Worm (Caenorhabditis elegans): ENCODE data around the gene pkc-2.

Gene pkc-2

DNA sequence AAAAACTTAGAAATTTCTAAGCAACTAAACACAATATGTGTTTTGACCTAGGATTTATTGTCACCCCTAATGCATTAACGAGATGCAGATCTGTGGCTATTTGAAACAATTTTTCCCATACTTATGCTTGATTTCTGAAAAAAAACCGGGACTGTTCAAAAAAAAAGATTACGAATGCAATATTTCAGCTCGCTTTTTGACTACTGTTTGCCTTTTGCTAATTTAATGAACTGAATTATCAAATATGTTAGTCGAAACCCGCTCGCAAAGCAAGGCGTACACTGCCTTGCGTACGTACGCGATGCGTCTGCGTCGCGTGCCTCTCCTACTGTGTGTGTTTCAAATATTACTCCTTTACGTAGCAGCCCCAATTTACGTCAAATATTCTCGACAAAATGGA lies 22.4 kb downstream of the pkc-2 start, which contains the start of gene C23F12.4:
C23F12.4 (plus strand) TSS at position 301 of the 400 bp plus-strand sequence.
- TF ChIP-seq hmbx-1 (tag; optimal IDR thresholded peaks at IDR 0.05) (no peak), ceh-36 (tag; optimal IDR thresholded peaks at IDR 0.05) (no peak), hnd-1 (tag; optimal IDR thresholded peaks at IDR 0.05) (no peak), tbx-11 (GFP tag; IDR thresholded peaks at IDR 0.05) (no peak), F13C5.2 (tag; optimal IDR thresholded peaks at IDR 0.05) (no peak), aly-1 (tag; optimal IDR thresholded peaks at IDR 0.05) (no peak), hmg-4 (GFP tag; optimal IDR thresholded peaks at IDR 0.05) (no peak), pes-1 (GFP tag; IDR thresholded peaks at IDR 0.05) (no peak), ets-7 (tag; optimal IDR thresholded peaks at IDR 0.05) (no peak), ama-1 (optimal IDR thresholded peaks at IDR 0.05) (no peak), B0310.2 (tag; optimal IDR thresholded peaks at IDR 0.05) (no peak), flt-1 (GFP tag; IDR thresholded peaks at IDR 0.05) (no peak), tbx-37 (GFP tag; conservative IDR thresholded peaks at IDR 0.05) (no peak), tra-4 (tag; optimal IDR thresholded peaks at IDR 0.05) (no peak), scrt-1 (GFP tag; IDR thresholded peaks at IDR 0.05) (no peak), ceh-13 (GFP tag; optimal IDR thresholded peaks at IDR 0.05) (no peak), sea-1 (GFP tag; conservative IDR thresholded peaks at IDR 0.05) (no peak)

DNA sequence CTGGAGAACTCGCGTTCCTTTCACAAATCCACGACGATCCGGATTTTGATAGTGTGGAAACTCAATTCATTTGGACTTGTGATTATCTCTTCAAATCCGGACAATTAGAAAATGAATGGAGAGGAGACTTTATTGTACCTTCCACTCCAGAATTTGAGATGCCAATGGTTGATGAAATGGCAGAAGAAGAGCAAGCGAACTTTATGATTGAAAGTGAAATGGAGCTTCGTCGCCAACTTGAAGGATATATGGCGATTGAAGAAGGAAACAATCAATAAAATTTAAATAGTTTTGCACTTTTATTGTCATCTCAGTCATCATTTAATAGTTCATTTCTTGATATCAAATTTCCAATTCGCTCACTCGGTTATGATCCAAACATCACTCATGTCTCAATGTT lies 24.1 kb downstream of the pkc-2 start:
- TF ChIP-seq ets-7 (tag; optimal IDR thresholded peaks at IDR 0.05), result no peak
- TF ChIP-seq hnd-1 (tag; optimal IDR thresholded peaks at IDR 0.05), result no peak
- TF ChIP-seq ama-1 (optimal IDR thresholded peaks at IDR 0.05), result no peak
- no peak for TF ChIP-seq flt-1 (GFP tag; IDR thresholded peaks at IDR 0.05)
- no peak for TF ChIP-seq tbx-11 (GFP tag; IDR thresholded peaks at IDR 0.05)
- TF ChIP-seq sea-1 (GFP tag; conservative IDR thresholded peaks at IDR 0.05), result no peak
- no peak for TF ChIP-seq hmbx-1 (tag; optimal IDR thresholded peaks at IDR 0.05)
- no peak for TF ChIP-seq F13C5.2 (tag; optimal IDR thresholded peaks at IDR 0.05)
- TF ChIP-seq ceh-13 (GFP tag; optimal IDR thresholded peaks at IDR 0.05), result no peak
- no peak for TF ChIP-seq tbx-37 (GFP tag; conservative IDR thresholded peaks at IDR 0.05)

DNA sequence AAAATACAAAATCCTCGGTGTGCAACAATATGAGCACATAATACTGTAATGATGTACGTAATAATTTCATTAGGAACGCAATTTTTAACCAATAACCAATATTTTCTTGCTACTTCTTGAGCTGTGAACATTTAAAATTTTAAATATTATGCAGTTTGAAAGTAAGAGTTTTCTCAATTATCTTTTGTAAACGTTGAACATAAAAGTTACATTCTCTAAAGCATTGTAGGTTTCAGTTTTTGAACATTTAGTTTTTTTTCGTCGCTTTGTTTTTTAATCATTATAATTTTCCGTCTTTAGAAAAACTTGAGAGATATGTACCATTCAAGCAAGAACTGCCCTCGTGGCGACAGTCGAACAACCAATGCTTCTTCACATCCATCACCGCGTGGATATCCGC lies 26.7 kb downstream of the pkc-2 start, which contains the start of gene C23F12.3:
C23F12.3 (plus strand) TSS at position 301 of the 400 bp plus-strand sequence.
- TF ChIP-seq tbx-11 (GFP tag; IDR thresholded peaks at IDR 0.05) (no peak), B0310.2 (tag; optimal IDR thresholded peaks at IDR 0.05) (no peak), ama-1 (optimal IDR thresholded peaks at IDR 0.05) (no peak), tbx-37 (GFP tag; conservative IDR thresholded peaks at IDR 0.05) (no peak), hmg-4 (GFP tag; optimal IDR thresholded peaks at IDR 0.05) (no peak), scrt-1 (GFP tag; IDR thresholded peaks at IDR 0.05) (no peak), hnd-1 (tag; optimal IDR thresholded peaks at IDR 0.05) (no peak), flt-1 (GFP tag; IDR thresholded peaks at IDR 0.05) (no peak), pes-1 (GFP tag; IDR thresholded peaks at IDR 0.05) (no peak), ceh-13 (GFP tag; optimal IDR thresholded peaks at IDR 0.05) (no peak), tra-4 (tag; optimal IDR thresholded peaks at IDR 0.05) (no peak), ets-7 (tag; optimal IDR thresholded peaks at IDR 0.05) (no peak), ceh-36 (tag; optimal IDR thresholded peaks at IDR 0.05) (no peak), aly-1 (tag; optimal IDR thresholded peaks at IDR 0.05) (no peak), sea-1 (GFP tag; conservative IDR thresholded peaks at IDR 0.05) (no peak), F13C5.2 (tag; optimal IDR thresholded peaks at IDR 0.05) (no peak), hmbx-1 (tag; optimal IDR thresholded peaks at IDR 0.05) (no peak)

DNA sequence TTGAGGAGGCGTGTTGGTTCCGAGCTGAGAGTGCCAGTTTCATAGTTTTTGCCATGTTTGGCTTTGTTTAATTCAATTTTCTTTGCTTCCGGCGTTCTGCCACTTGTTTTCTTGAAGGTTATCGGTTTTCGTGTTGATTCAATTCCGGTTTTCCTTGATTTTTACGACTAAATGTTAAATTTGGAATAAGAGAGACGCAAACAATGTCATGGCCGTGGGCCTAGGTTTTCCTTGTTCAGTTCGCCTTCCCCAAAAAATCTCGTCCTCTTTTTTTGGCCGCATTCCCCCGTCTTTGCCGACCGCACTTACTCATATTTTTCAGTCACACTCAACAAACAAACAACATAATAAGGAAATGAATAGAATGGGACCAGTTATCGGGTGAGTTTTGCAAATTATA lies 29.1 kb downstream of the pkc-2 start, which contains the start of gene C23F12.9:
C23F12.9 (plus strand) TSS at position 301 of the 400 bp plus-strand sequence.
- no peak for TF ChIP-seq sea-1 (GFP tag; conservative IDR thresholded peaks at IDR 0.05)
- no peak for TF ChIP-seq tbx-37 (GFP tag; conservative IDR thresholded peaks at IDR 0.05)
- no peak for TF ChIP-seq ceh-36 (tag; optimal IDR thresholded peaks at IDR 0.05)
- no peak for TF ChIP-seq hmg-4 (GFP tag; optimal IDR thresholded peaks at IDR 0.05)
- TF ChIP-seq tbx-11 (GFP tag; IDR thresholded peaks at IDR 0.05), result no peak

DNA sequence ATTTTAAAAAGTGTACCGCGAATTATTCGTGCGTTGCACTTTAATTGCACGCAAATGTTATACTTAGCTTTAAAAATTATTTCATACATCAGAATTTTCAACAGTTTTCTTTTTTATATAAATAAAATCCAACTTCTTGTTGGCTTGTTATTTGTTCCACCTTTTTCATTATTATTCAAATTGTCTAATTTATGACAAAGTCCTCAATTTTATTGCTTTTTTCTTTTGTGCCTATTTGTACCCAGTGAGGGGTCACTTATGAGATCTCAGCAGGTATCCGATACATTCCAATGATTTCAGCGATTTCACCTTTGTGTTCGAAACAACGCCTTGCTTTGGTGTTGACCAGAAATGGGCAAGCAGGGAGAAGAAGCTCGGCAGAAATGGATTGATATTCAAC lies 32.8 kb downstream of the pkc-2 start, which contains the start of gene fln-2:
fln-2 (plus strand) TSS at position 301 of the 400 bp plus-strand sequence.
- TF ChIP-seq hnd-1 (tag; optimal IDR thresholded peaks at IDR 0.05) (no peak), ceh-13 (GFP tag; optimal IDR thresholded peaks at IDR 0.05) (no peak), ama-1 (optimal IDR thresholded peaks at IDR 0.05) (no peak), B0310.2 (tag; optimal IDR thresholded peaks at IDR 0.05) (no peak), ets-7 (tag; optimal IDR thresholded peaks at IDR 0.05) (no peak), tra-4 (tag; optimal IDR thresholded peaks at IDR 0.05) (no peak), tbx-37 (GFP tag; conservative IDR thresholded peaks at IDR 0.05) (no peak)

DNA sequence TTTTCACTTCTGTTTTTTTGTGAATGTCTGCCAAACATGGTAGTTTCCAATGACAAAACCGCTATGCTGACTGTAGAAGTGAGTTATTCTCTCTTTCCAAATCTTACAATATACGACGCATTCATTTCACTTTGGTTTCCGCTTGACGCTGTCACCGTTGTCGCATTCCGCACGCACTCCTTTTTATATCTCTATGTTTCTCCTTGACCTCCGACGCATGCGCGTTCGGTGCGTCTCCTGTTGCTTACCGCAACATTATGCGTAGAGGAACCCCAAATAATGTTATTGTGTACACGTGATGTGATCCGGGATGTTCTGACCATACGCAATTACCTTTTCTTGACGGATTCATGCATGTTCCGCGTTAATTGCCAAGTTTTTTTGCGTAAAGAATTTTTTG lies 37.3 kb downstream of the pkc-2 start:
- TF ChIP-seq hnd-1 (tag; optimal IDR thresholded peaks at IDR 0.05) (no peak), sea-1 (GFP tag; conservative IDR thresholded peaks at IDR 0.05) (no peak)

DNA sequence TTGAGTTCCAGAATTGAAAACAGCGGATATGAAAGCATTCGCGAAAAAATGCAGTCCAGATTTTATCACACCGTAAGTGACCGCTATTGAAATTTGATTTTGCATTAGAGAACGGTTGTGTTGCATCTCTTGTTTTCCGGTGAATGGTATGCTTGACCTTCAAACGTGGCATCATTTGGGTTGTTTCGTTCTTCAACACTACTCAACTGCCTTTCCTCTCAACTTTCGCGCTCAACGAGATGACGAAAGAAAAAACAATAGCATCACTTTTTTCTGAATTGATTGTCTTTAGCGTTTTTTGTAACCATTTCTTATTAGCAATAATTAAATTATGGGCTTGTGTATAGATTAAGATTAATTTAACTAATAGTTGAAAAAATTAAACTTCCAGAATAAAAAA lies 37.8 kb downstream of the pkc-2 start:
- no peak for TF ChIP-seq flt-1 (GFP tag; IDR thresholded peaks at IDR 0.05)
- TF ChIP-seq aly-1 (tag; optimal IDR thresholded peaks at IDR 0.05), result no peak
- no peak for TF ChIP-seq ets-7 (tag; optimal IDR thresholded peaks at IDR 0.05)
- TF ChIP-seq sea-1 (GFP tag; conservative IDR thresholded peaks at IDR 0.05), result no peak
- no peak for TF ChIP-seq tbx-37 (GFP tag; conservative IDR thresholded peaks at IDR 0.05)
- TF ChIP-seq tra-4 (tag; optimal IDR thresholded peaks at IDR 0.05), result no peak
- TF ChIP-seq B0310.2 (tag; optimal IDR thresholded peaks at IDR 0.05), result no peak
- TF ChIP-seq F13C5.2 (tag; optimal IDR thresholded peaks at IDR 0.05), result no peak
- TF ChIP-seq hmbx-1 (tag; optimal IDR thresholded peaks at IDR 0.05), result no peak
- no peak for TF ChIP-seq ceh-13 (GFP tag; optimal IDR thresholded peaks at IDR 0.05)
- no peak for TF ChIP-seq pes-1 (GFP tag; IDR thresholded peaks at IDR 0.05)
- TF ChIP-seq tbx-11 (GFP tag; IDR thresholded peaks at IDR 0.05), result no peak

DNA sequence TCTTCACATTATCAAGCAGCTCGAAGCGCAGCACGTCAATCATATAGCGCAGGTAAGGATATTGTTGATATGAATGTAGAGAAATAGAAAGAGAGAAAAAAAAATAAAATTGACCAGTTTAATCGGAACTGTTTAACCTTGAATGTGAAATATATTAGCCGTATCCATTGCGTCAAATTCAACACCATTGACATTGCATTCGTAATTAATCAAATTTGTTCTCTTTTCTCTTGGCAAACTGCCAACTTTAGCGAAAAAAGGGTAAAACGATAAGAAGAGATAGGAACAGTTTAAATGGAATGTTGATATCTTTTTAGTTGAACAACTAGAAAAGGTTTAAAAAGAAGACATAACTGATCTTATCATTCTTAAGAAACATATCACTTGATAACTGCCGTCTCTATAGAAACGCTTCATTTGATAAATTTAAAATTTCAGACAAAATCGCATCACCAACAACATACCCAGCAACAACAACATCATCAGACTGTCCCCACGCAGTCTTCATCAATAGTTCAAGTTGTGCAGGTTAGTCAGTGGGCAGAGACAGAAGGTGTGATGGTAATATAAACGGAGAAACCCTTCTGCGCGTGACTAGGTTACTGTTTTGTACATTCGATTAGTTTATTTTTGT lies 39.1 kb downstream of the pkc-2 start:
- TF ChIP-seq flt-1 (GFP tag; IDR thresholded peaks at IDR 0.05), result no peak
- no peak for TF ChIP-seq scrt-1 (GFP tag; IDR thresholded peaks at IDR 0.05)
- TF ChIP-seq B0310.2 (tag; optimal IDR thresholded peaks at IDR 0.05), result no peak
- TF ChIP-seq F13C5.2 (tag; optimal IDR thresholded peaks at IDR 0.05), result no peak
- TF ChIP-seq ama-1 (optimal IDR thresholded peaks at IDR 0.05), result no peak
- no peak for TF ChIP-seq hnd-1 (tag; optimal IDR thresholded peaks at IDR 0.05)
- TF ChIP-seq pes-1 (GFP tag; IDR thresholded peaks at IDR 0.05), result no peak
- no peak for TF ChIP-seq ceh-36 (tag; optimal IDR thresholded peaks at IDR 0.05)
- TF ChIP-seq tbx-11 (GFP tag; IDR thresholded peaks at IDR 0.05), result no peak
- no peak for TF ChIP-seq aly-1 (tag; optimal IDR thresholded peaks at IDR 0.05)

Measured in whole organism, early embryonic.